Fruit fly (Drosophila melanogaster): Measurements from ENCODE around the gene Pgant7.

Gene Pgant7

DNA sequence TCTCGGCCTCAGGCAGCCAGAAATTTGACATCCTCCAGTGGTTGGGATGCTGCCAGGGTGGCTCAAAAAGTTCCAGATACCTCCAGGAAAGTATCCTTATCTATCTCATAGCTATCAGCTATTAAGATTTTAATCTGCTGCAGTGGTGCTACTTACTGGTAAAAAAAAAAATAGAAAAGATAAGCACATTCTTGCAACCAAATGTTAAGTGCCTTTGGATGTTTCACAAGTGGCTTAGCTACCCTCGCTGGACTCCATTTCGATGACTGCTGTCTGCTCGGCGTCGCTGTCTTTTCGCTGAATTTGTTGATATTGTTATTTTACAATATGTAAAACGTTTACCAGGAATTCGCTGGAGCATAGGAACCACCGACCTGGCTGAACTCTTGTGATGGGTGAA lies 47.1 kb downstream of the Pgant7 start:
- TF ChIP-seq CG13204 (GFP tag; optimal IDR thresholded peaks at IDR 0.05) (no peak), rn (GFP tag; IDR thresholded peaks at IDR 0.05) (no peak), CG9948 (tag; optimal IDR thresholded peaks at IDR 0.05) (no peak), D1 (tag; optimal IDR thresholded peaks at IDR 0.05) (no peak), CG17806 (tag; optimal IDR thresholded peaks at IDR 0.05) (no peak), CG14655 (GFP tag; optimal IDR thresholded peaks at IDR 0.05) (no peak), Ets98B (GFP tag; IDR thresholded peaks at IDR 0.05) (no peak), CG32121 (GFP tag; IDR thresholded peaks at IDR 0.05) (no peak), fd96Ca (GFP tag; IDR thresholded peaks at IDR 0.05) (no peak), Pif1A (GFP tag; optimal IDR thresholded peaks at IDR 0.05) (no peak), CG8301 (tag; optimal IDR thresholded peaks at IDR 0.05) (no peak), CG4496 (GFP tag; IDR thresholded peaks at IDR 0.05) (no peak), gl (tag; optimal IDR thresholded peaks at IDR 0.05) (no peak), CG34367 (tag; optimal IDR thresholded peaks at IDR 0.05) (no peak), CG8159 (tag; optimal IDR thresholded peaks at IDR 0.05) (no peak)
